Fruit fly (Drosophila melanogaster) whole organism, embryonic: ENCODE measurements around the gene CG16798.
A peak's percentile ranks its signal among the peaks of the same experiment; 100 is the strongest.

Experiments
- Ada2b ChIP-seq: fragments of 200-800 bp; sonication (Bioruptor generic); IDR thresholded peaks from 2 replicates; pipeline ENCODE4 v1.3.6; 2022; ENCODE audit warnings: missing biosample characterization, missing genetic modification characterization
- Atf3 ChIP-seq: fragments of 200-800 bp; sonication (Bioruptor generic); optimal IDR thresholded peaks from 3 replicates; lab custom pipeline; 2016; ENCODE audit warnings: missing biosample characterization, missing genetic modification characterization
- CG11398 ChIP-seq: fragments of 200-800 bp; sonication (Bioruptor generic); optimal IDR thresholded peaks from 2 replicates; lab custom pipeline; 2016; ENCODE audit warnings: missing biosample characterization, missing genetic modification characterization
- CG11696 ChIP-seq: fragments of 200-800 bp; sonication (Bioruptor generic); IDR thresholded peaks from 2 replicates; pipeline ENCODE4 v1.3.6; 2022; ENCODE audit warnings: missing biosample characterization, missing genetic modification characterization
- CG12299 ChIP-seq: fragments of 200-800 bp; sonication (Bioruptor generic); optimal IDR thresholded peaks from 2 replicates; lab custom pipeline; 2018; ENCODE audit warnings: missing biosample characterization, mild to moderate bottlenecking, missing genetic modification characterization
- CG1603 ChIP-seq: fragments of 200-800 bp; sonication (Bioruptor generic); optimal IDR thresholded peaks from 2 replicates; lab custom pipeline; 2019; ENCODE audit warnings: missing biosample characterization, mild to moderate bottlenecking, missing genetic modification characterization, moderate library complexity
- CG17328 ChIP-seq: fragments of 200-800 bp; sonication (Bioruptor generic); IDR thresholded peaks from 2 replicates; pipeline ENCODE4 v1.3.6; 2022; ENCODE audit warnings: missing biosample characterization, missing genetic modification characterization
- CG17359 ChIP-seq: fragments of 200-800 bp; sonication (Bioruptor generic); optimal IDR thresholded peaks from 3 replicates; lab custom pipeline; 2018; ENCODE audit warnings: missing biosample characterization, mild to moderate bottlenecking, missing genetic modification characterization, moderate library complexity
- CG17802 ChIP-seq: fragments of 200-800 bp; sonication (Bioruptor generic); optimal IDR thresholded peaks from 2 replicates; lab custom pipeline; 2018; ENCODE audit warnings: missing biosample characterization, mild to moderate bottlenecking, missing genetic modification characterization, moderate library complexity
- CG18476 ChIP-seq: fragments of 200-800 bp; sonication (Bioruptor generic); optimal IDR thresholded peaks from 2 replicates; lab custom pipeline; 2016; ENCODE audit warnings: missing biosample characterization, mild to moderate bottlenecking, missing genetic modification characterization
- CG18764 ChIP-seq: fragments of 200-800 bp; sonication (Bioruptor generic); optimal IDR thresholded peaks from 3 replicates; lab custom pipeline; 2016; ENCODE audit warnings: missing biosample characterization, missing genetic modification characterization
- CG2199 ChIP-seq: fragments of 200-800 bp; sonication (Bioruptor generic); IDR thresholded peaks from 3 replicates; pipeline ENCODE4 v1.3.6; 2022; ENCODE audit warnings: missing biosample characterization, missing genetic modification characterization
- CG2202 ChIP-seq: fragments of 200-800 bp; sonication (Bioruptor generic); optimal IDR thresholded peaks from 2 replicates; lab custom pipeline; 2018; ENCODE audit warnings: missing biosample characterization, mild to moderate bottlenecking, missing genetic modification characterization
- CG3281 ChIP-seq: fragments of 200-800 bp; sonication (Bioruptor generic); optimal IDR thresholded peaks from 3 replicates; lab custom pipeline; 2017; ENCODE audit warnings: missing biosample characterization, mild to moderate bottlenecking, missing genetic modification characterization
- CG33557 ChIP-seq: fragments of 200-800 bp; sonication (Bioruptor generic); optimal IDR thresholded peaks from 2 replicates; lab custom pipeline; 2019; ENCODE audit warnings: missing biosample characterization, mild to moderate bottlenecking, missing genetic modification characterization, moderate library complexity
- CG3407 ChIP-seq: fragments of 200-800 bp; sonication (Bioruptor generic); optimal IDR thresholded peaks from 2 replicates; lab custom pipeline; 2018; ENCODE audit warnings: missing biosample characterization, mild to moderate bottlenecking, missing genetic modification characterization
- CG4730 ChIP-seq: fragments of 200-800 bp; sonication (Bioruptor generic); IDR thresholded peaks from 2 replicates; pipeline ENCODE4 v1.3.6; 2022; ENCODE audit warnings: missing biosample characterization, missing genetic modification characterization
- CG6765 ChIP-seq: fragments of 200-800 bp; sonication (Bioruptor generic); optimal IDR thresholded peaks from 3 replicates; lab custom pipeline; 2017; ENCODE audit warnings: missing biosample characterization, mild to moderate bottlenecking, missing genetic modification characterization
- CG7372 ChIP-seq: fragments of 200-800 bp; sonication (Bioruptor generic); IDR thresholded peaks from 2 replicates; pipeline ENCODE4 v1.3.6; 2022; ENCODE audit warnings: missing biosample characterization, missing genetic modification characterization
- CG7987 ChIP-seq: fragments of 200-800 bp; sonication (Bioruptor generic); optimal IDR thresholded peaks from 2 replicates; lab custom pipeline; 2018; ENCODE audit warnings: missing biosample characterization, mild to moderate bottlenecking, missing genetic modification characterization, moderate library complexity
- CG8089 ChIP-seq: fragments of 200-800 bp; sonication (Bioruptor generic); optimal IDR thresholded peaks from 3 replicates; lab custom pipeline; 2016; ENCODE audit warnings: missing biosample characterization, missing genetic modification characterization
- CG8281 ChIP-seq: fragments of 200-800 bp; sonication (Bioruptor generic); optimal IDR thresholded peaks from 2 replicates; lab custom pipeline; 2018; ENCODE audit warnings: missing biosample characterization, mild to moderate bottlenecking, missing genetic modification characterization, moderate library complexity
- CG8924 ChIP-seq: fragments of 200-800 bp; optimal IDR thresholded peaks from 3 replicates; lab custom pipeline; 2019; ENCODE audit warnings: missing biosample characterization, mild to moderate bottlenecking, missing genetic modification characterization, moderate library complexity
- D ChIP-seq, 2 experiments: fragments of 200-800 bp in 1 of 2; fragments of >200 bp in 1 of 2; sonication (Bioruptor generic) in 1 of 2; optimal IDR thresholded peaks; 2 replicates in 1 of 2; 3 replicates in 1 of 2; lab custom pipeline; 2017; ENCODE audit warnings: mild to moderate bottlenecking in 1 of 2, missing biosample characterization in 1 of 2, missing genetic modification characterization in 1 of 2, missing genetic modification reagents in 1 of 2
- Dip3 ChIP-seq: fragments of 200-800 bp; sonication (Bioruptor generic); optimal IDR thresholded peaks from 3 replicates; lab custom pipeline; 2016; ENCODE audit warnings: missing biosample characterization, missing genetic modification characterization
- Eip74EF ChIP-seq, 2 experiments: fragments of 200-800 bp in 1 of 2; fragments of >200 bp in 1 of 2; sonication (Bioruptor generic) in 1 of 2; optimal IDR thresholded peaks; 2 replicates each; lab custom pipeline; 2017 to 2019; ENCODE audit warnings: missing biosample characterization in 2 of 2, missing genetic modification characterization in 2 of 2, mild to moderate bottlenecking in 1 of 2, moderate library complexity in 1 of 2
- HLHmδ ChIP-seq: fragments of 200-800 bp; sonication (Bioruptor generic); optimal IDR thresholded peaks from 2 replicates; lab custom pipeline; 2018; ENCODE audit warnings: missing biosample characterization, mild to moderate bottlenecking, missing genetic modification characterization, moderate library complexity
- Hr78 ChIP-seq, 2 experiments: fragments of 200-800 bp in 1 of 2; fragments of >200 bp in 1 of 2; sonication (Bioruptor generic) in 1 of 2; optimal IDR thresholded peaks; 2 replicates each; lab custom pipeline; 2017 to 2019; ENCODE audit warnings: missing biosample characterization in 2 of 2, missing genetic modification characterization in 2 of 2, mild to moderate bottlenecking in 1 of 2, moderate library complexity in 1 of 2
- Jarid2 ChIP-seq: fragments of 200-800 bp; sonication (Bioruptor generic); optimal IDR thresholded peaks from 3 replicates; lab custom pipeline; 2017; ENCODE audit warnings: mild to moderate bottlenecking, missing biosample characterization, missing genetic modification reagents, missing genetic modification characterization
- Lpt ChIP-seq: fragments of >200 bp; optimal IDR thresholded peaks from 2 replicates; lab custom pipeline; 2018; ENCODE audit warnings: missing biosample characterization, missing genetic modification characterization
- Max ChIP-seq: fragments of 200-800 bp; sonication (Bioruptor generic); optimal IDR thresholded peaks from 2 replicates; lab custom pipeline; 2016; ENCODE audit warnings: missing biosample characterization, mild to moderate bottlenecking, missing genetic modification characterization
- Sox102F ChIP-seq: fragments of 200-800 bp; sonication (Bioruptor generic); optimal IDR thresholded peaks from 2 replicates; lab custom pipeline; 2018; ENCODE audit warnings: missing biosample characterization, mild to moderate bottlenecking, missing genetic modification characterization, moderate library complexity
- Xrp1 ChIP-seq: fragments of 200-800 bp; sonication (Bioruptor generic); IDR thresholded peaks from 2 replicates; pipeline ENCODE4 v1.3.6; 2022; ENCODE audit warnings: missing biosample characterization, missing genetic modification characterization
- chm ChIP-seq: fragments of 200-800 bp; sonication (Bioruptor generic); IDR thresholded peaks from 2 replicates; pipeline ENCODE4 v1.3.6; 2022; ENCODE audit warnings: missing biosample characterization, missing genetic modification characterization
- ci ChIP-seq: fragments of 200-800 bp; sonication (Bioruptor generic); IDR thresholded peaks from 3 replicates; pipeline ENCODE4 v1.3.6; 2022; ENCODE audit warnings: missing biosample characterization, missing genetic modification characterization
- hbn ChIP-seq: fragments of 200-800 bp; sonication (Bioruptor generic); IDR thresholded peaks from 2 replicates; pipeline ENCODE4 v1.3.6; 2022; ENCODE audit warnings: missing biosample characterization, missing genetic modification characterization; ENCODE audit not compliant: partially characterized antibody
- hth ChIP-seq: fragments of >200 bp; optimal IDR thresholded peaks from 2 replicates; lab custom pipeline; 2017; ENCODE audit warnings: inconsistent platforms
- ind ChIP-seq: fragments of 200-800 bp; sonication (Bioruptor generic); optimal IDR thresholded peaks from 3 replicates; lab custom pipeline; 2016; ENCODE audit warnings: missing biosample characterization, missing genetic modification characterization
- jumu ChIP-seq: fragments of 200-800 bp; sonication (Bioruptor generic); optimal IDR thresholded peaks from 3 replicates; lab custom pipeline; 2016; ENCODE audit warnings: missing biosample characterization, missing genetic modification characterization
- ken ChIP-seq: fragments of 200-800 bp; sonication (Bioruptor generic); IDR thresholded peaks from 3 replicates; pipeline ENCODE4 v1.3.6; 2022; ENCODE audit warnings: missing biosample characterization, missing genetic modification characterization
- knrl ChIP-seq: fragments of 200-800 bp; sonication (Bioruptor generic); IDR thresholded peaks from 3 replicates; pipeline ENCODE4 v1.3.6; 2022; ENCODE audit warnings: missing biosample characterization, missing genetic modification characterization; ENCODE audit not compliant: partially characterized antibody
- lov ChIP-seq, 2 experiments: fragments of 200-800 bp in 1 of 2; fragments of >200 bp in 1 of 2; sonication (Bioruptor generic) in 1 of 2; IDR thresholded peaks in 1 of 2; optimal IDR thresholded peaks in 1 of 2; 2 replicates in 1 of 2; 3 replicates in 1 of 2; pipeline versions ENCODE4 v1.3.6 to Lab custom; 2017 to 2022; ENCODE audit warnings: missing biosample characterization in 1 of 2, missing genetic modification characterization in 1 of 2
- org-1 ChIP-seq: fragments of 200-800 bp; sonication (Bioruptor generic); optimal IDR thresholded peaks from 2 replicates; lab custom pipeline; 2017; ENCODE audit warnings: missing biosample characterization, missing genetic modification characterization
- otp ChIP-seq: fragments of 200-800 bp; sonication (Bioruptor generic); IDR thresholded peaks from 3 replicates; pipeline ENCODE4, ENCODE4 v1.3.6; 2022; ENCODE audit warnings: missing biosample characterization, missing genetic modification characterization
- sc ChIP-seq, 3 experiments: fragments of >200 bp in 2 of 3; fragments of 200-800 bp in 1 of 3; sonication (Bioruptor generic) in 1 of 3; optimal IDR thresholded peaks; 2 replicates in 2 of 3; 3 replicates in 1 of 3; lab custom pipeline; 2017; ENCODE audit warnings: mild to moderate bottlenecking in 1 of 3, missing biosample characterization in 1 of 3, missing genetic modification characterization in 1 of 3, missing genetic modification reagents in 1 of 3
- schlank ChIP-seq: fragments of 200-800 bp; sonication (Bioruptor generic); optimal IDR thresholded peaks from 2 replicates; lab custom pipeline; 2018; ENCODE audit warnings: missing biosample characterization, mild to moderate bottlenecking, missing genetic modification characterization
- so ChIP-seq: fragments of 200-800 bp; sonication (Bioruptor generic); IDR thresholded peaks from 3 replicates; pipeline ENCODE4 v1.3.6; 2022; ENCODE audit warnings: missing biosample characterization, missing genetic modification characterization
- trem ChIP-seq: fragments of 200-800 bp; optimal IDR thresholded peaks from 3 replicates; lab custom pipeline; 2019; ENCODE audit warnings: missing biosample characterization, mild to moderate bottlenecking, missing genetic modification characterization, moderate library complexity
- zfh1 ChIP-seq: fragments of 200-800 bp; sonication (Bioruptor generic); IDR thresholded peaks from 3 replicates; pipeline ENCODE4 v1.3.6; 2022; ENCODE audit warnings: missing biosample characterization, missing genetic modification characterization

CG16798 gene

DNA sequence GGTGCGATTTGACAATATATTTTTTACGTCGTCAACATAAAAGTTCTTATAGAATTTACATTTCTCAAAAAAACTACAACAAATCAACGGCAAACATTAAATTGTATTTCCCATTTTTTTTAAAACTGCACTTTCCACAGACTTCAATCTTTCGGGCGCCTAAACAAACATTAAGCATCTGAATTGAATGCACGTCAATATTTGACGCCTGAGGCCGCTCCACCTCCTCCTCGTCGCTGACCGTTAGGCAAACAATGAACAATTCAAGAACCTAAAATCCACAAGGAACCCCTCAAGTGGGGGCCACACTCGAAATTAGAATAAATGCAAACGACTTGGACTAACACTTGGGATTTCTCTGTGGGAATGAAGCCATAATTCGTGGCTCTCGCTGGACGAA lies 54.8 kb downstream of the CG16798 start (continued):
- no peak for TF ChIP-seq CG7372 (GFP tag; lab: Robert Waterston, UW)
- no peak for TF ChIP-seq Dip3 (GFP tag; lab: Kevin White, UChicago)
- peak; percentile 61 for TF ChIP-seq Xrp1
- no peak for TF ChIP-seq Ada2b (GFP tag; lab: Robert Waterston, UW)
- TF ChIP-seq CG17359 (tag; lab: Kevin White, UChicago) = peak; percentile 43
- TF ChIP-seq CG11398 (GFP tag; lab: Kevin White, UChicago) = peak; percentile 14
- no peak for TF ChIP-seq lov (optimal IDR thresholded peaks at IDR 0.05; lab: Kevin White, UChicago)
- 0 out of 3 replicates have a peak, but pooled peaks have one; percentile 25 for TF ChIP-seq lov (GFP tag; IDR thresholded peaks at IDR 0.05; lab: Robert Waterston, UW)
- peak; percentile 65 for TF ChIP-seq zfh1 (GFP tag; lab: Robert Waterston, UW)
- TF ChIP-seq CG18476 (GFP tag; lab: Kevin White, UChicago) = no peak
- TF ChIP-seq CG17802 (tag; lab: Kevin White, UChicago) = peak; percentile 17
- TF ChIP-seq Hr78 (GFP tag; optimal IDR thresholded peaks at IDR 0.05; lab: Kevin White, UChicago) = no peak
- peak; percentile 67 for TF ChIP-seq CG3407 (GFP tag; lab: Kevin White, UChicago)
- TF ChIP-seq org-1 (GFP tag; lab: Kevin White, UChicago) = peak; percentile 3
- no peak for TF ChIP-seq CG4730
- peak; percentile 61 for TF ChIP-seq CG33557 (GFP tag; lab: Kevin White, UChicago)
- peak; percentile 38; the same call in 1 of the 2 replicates for TF ChIP-seq CG17328 (GFP tag; lab: Robert Waterston, UW)
- TF ChIP-seq CG8924 = no peak
- TF ChIP-seq CG8281 = no peak
- TF ChIP-seq CG6765 (GFP tag; lab: Kevin White, UChicago) = no peak
- TF ChIP-seq CG11696 (GFP tag; lab: Robert Waterston, UW) = no peak
- no peak for TF ChIP-seq D (optimal IDR thresholded peaks at IDR 0.05; lab: Kevin White, UChicago)
- peak; percentile 55 for TF ChIP-seq D (GFP tag; optimal IDR thresholded peaks at IDR 0.05; lab: Kevin White, UChicago)
- TF ChIP-seq Max (GFP tag; lab: Kevin White, UChicago) = no peak
- TF ChIP-seq chm = peak; percentile 35; the same call in 1 of the 2 replicates
- peak; percentile 78; the same call in 2 of the 3 replicates for TF ChIP-seq otp (GFP tag; lab: Robert Waterston, UW)
- no peak for TF ChIP-seq hbn (GFP tag; lab: Robert Waterston, UW)
- TF ChIP-seq CG7987 (GFP tag; lab: Kevin White, UChicago) = peak; percentile 11
- TF ChIP-seq Jarid2 (GFP tag; lab: Kevin White, UChicago) = no peak
- TF ChIP-seq Eip74EF (GFP tag; optimal IDR thresholded peaks at IDR 0.05; lab: Kevin White, UChicago) = no peak
- TF ChIP-seq CG18764 (GFP tag; lab: Kevin White, UChicago) = peak; percentile 20
- TF ChIP-seq ci (GFP tag; lab: Robert Waterston, UW) = peak; percentile 61; the same call in 2 of the 3 replicates
- no peak for TF ChIP-seq Lpt (GFP tag; lab: Kevin White, UChicago)
- no peak for TF ChIP-seq CG3281 (GFP tag; lab: Kevin White, UChicago)
- peak; percentile 57 for TF ChIP-seq CG1603 (tag; lab: Kevin White, UChicago)
- no peak for TF ChIP-seq schlank
- TF ChIP-seq ind (GFP tag; lab: Kevin White, UChicago) = no peak
- TF ChIP-seq Atf3 (GFP tag; lab: Kevin White, UChicago) = no peak
- TF ChIP-seq CG8089 (GFP tag; lab: Kevin White, UChicago) = peak; percentile 18
- no peak for TF ChIP-seq trem
- TF ChIP-seq ken (GFP tag; lab: Robert Waterston, UW) = 0 out of 3 replicates have a peak, but pooled peaks have one; percentile 14
- TF ChIP-seq so (GFP tag; lab: Robert Waterston, UW) = no peak
- no peak for TF ChIP-seq CG12299 (tag; lab: Kevin White, UChicago)
- TF ChIP-seq jumu (GFP tag; lab: Kevin White, UChicago) = no peak
- no peak for TF ChIP-seq hth (lab: Kevin White, UChicago)
- TF ChIP-seq sc (optimal IDR thresholded peaks at IDR 0.05; lab: Kevin White, UChicago) = no peak
- TF ChIP-seq sc (GFP tag; optimal IDR thresholded peaks at IDR 0.05; lab: Kevin White, UChicago) = peak; percentile 51
- peak; percentile 43 for TF ChIP-seq Sox102F (GFP tag; lab: Kevin White, UChicago)
- TF ChIP-seq CG2199 (GFP tag; lab: Robert Waterston, UW) = 0 out of 3 replicates have a peak, but pooled peaks have one; percentile 20
- TF ChIP-seq HLHmδ (GFP tag; lab: Kevin White, UChicago) = peak; percentile 60
- peak; percentile 48 for TF ChIP-seq CG2202 (tag; lab: Kevin White, UChicago)
- no peak for TF ChIP-seq knrl
